Worm (Caenorhabditis elegans) whole organism, young adult: ENCODE results near the gene aak-2.
"Not testable (repeated sequence)": the region's sequence is repeated elsewhere in the genome, so short reads cannot be mapped to it uniquely, and the experiment has no call there.

Experiments
- B0336.3 ChIP-seq: fragments of 200-800 bp; sonication (Bioruptor generic); IDR thresholded peaks from 2 replicates; pipeline ENCODE4 v1.3.6; 2022; ENCODE audit warnings: missing genetic modification characterization, missing compliant biosample characterization
- C17E4.6 ChIP-seq: fragments of 200-800 bp; sonication (Bioruptor generic); IDR thresholded peaks from 2 replicates; pipeline ENCODE4 v1.3.6; 2022; ENCODE audit warnings: missing genetic modification reagents, missing genetic modification characterization, missing compliant biosample characterization
- D2030.7 ChIP-seq: fragments of 200-800 bp; sonication (Bioruptor generic); IDR thresholded peaks from 2 replicates; pipeline ENCODE4 v1.3.6; 2022; ENCODE audit warnings: missing genetic modification reagents, missing genetic modification characterization, missing compliant biosample characterization
- F23B12.7 ChIP-seq: sonication (generic microtip); optimal IDR thresholded peaks from 2 replicates; lab custom pipeline; 2017; ENCODE audit warnings: missing genetic modification characterization, mild to moderate bottlenecking, missing compliant biosample characterization, antibody characterized with exemption, moderate library complexity; ENCODE audit not compliant: insufficient read depth
- F33H1.4 ChIP-seq: fragments of 200-800 bp; sonication (Bioruptor generic); IDR thresholded peaks from 2 replicates; pipeline ENCODE4 v1.3.6; 2022; ENCODE audit warnings: missing genetic modification reagents, missing genetic modification characterization, missing compliant biosample characterization
- athp-1 ChIP-seq: sonication (generic microtip); optimal IDR thresholded peaks from 2 replicates; lab custom pipeline; 2017; ENCODE audit warnings: mild to moderate bottlenecking, missing genetic modification characterization, missing compliant biosample characterization
- attf-3 ChIP-seq: fragments of 200-800 bp; sonication (Bioruptor generic); conservative IDR thresholded peaks from 2 replicates; pipeline ENCODE4 v1.3.6; 2022; ENCODE audit warnings: missing genetic modification reagents, missing genetic modification characterization, missing compliant biosample characterization
- attf-5 ChIP-seq: fragments of 200-800 bp; sonication (Bioruptor generic); optimal IDR thresholded peaks from 2 replicates; lab custom pipeline; 2018; ENCODE audit warnings: mild to moderate bottlenecking, missing genetic modification characterization, missing compliant biosample characterization
- attf-6 ChIP-seq: fragments of 200-800 bp; sonication (Bioruptor generic); IDR thresholded peaks from 2 replicates; pipeline ENCODE4 v1.3.6; 2022; ENCODE audit warnings: missing genetic modification reagents, missing genetic modification characterization, missing compliant biosample characterization
- bed-2 ChIP-seq: fragments of 200-800 bp; sonication (Bioruptor generic); IDR thresholded peaks from 2 replicates; pipeline ENCODE4 v1.3.6; 2022; ENCODE audit warnings: missing genetic modification reagents, missing genetic modification characterization, missing compliant biosample characterization
- ccch-3 ChIP-seq: fragments of 200-800 bp; sonication (Bioruptor generic); optimal IDR thresholded peaks from 2 replicates; lab custom pipeline; 2018; ENCODE audit warnings: mild to moderate bottlenecking, missing genetic modification characterization, missing compliant biosample characterization
- ceh-27 ChIP-seq: fragments of 200-800 bp; sonication (Bioruptor generic); optimal IDR thresholded peaks from 2 replicates; lab custom pipeline; 2018; ENCODE audit warnings: mild to moderate bottlenecking, missing genetic modification characterization, moderate library complexity, missing compliant biosample characterization
- ceh-58 ChIP-seq: fragments of 200-800 bp; sonication (Bioruptor generic); IDR thresholded peaks from 2 replicates; pipeline ENCODE4 v1.3.6; 2022; ENCODE audit warnings: missing genetic modification characterization, missing compliant biosample characterization
- ceh-79 ChIP-seq: sonication (generic microtip); optimal IDR thresholded peaks from 2 replicates; lab custom pipeline; 2017; ENCODE audit warnings: mild to moderate bottlenecking, missing genetic modification characterization, missing compliant biosample characterization
- chd-7 ChIP-seq: sonication (generic microtip); optimal IDR thresholded peaks from 2 replicates; lab custom pipeline; 2016; ENCODE audit warnings: mild to moderate bottlenecking, missing genetic modification characterization, moderate library complexity, missing compliant biosample characterization
- dpff-1 ChIP-seq: sonication (generic microtip); optimal IDR thresholded peaks from 2 replicates; lab custom pipeline; 2017; ENCODE audit warnings: mild to moderate bottlenecking, missing genetic modification characterization, missing compliant biosample characterization
- dpl-1 ChIP-seq: fragments of 150-350 bp; optimal IDR thresholded peaks from 2 replicates; lab custom pipeline; 2014; ENCODE audit warnings: missing biosample characterization, missing genetic modification reagents, missing genetic modification characterization
- ekl-4 ChIP-seq: fragments of 200-800 bp; sonication (Bioruptor generic); IDR thresholded peaks from 2 replicates; pipeline ENCODE4 v1.3.6; 2022; ENCODE audit warnings: missing genetic modification reagents, missing genetic modification characterization, missing compliant biosample characterization
- ets-4 ChIP-seq: fragments of 200-800 bp; sonication (Bioruptor generic); optimal IDR thresholded peaks from 2 replicates; lab custom pipeline; 2018; ENCODE audit warnings: mild to moderate bottlenecking, missing genetic modification characterization, missing compliant biosample characterization
- hlh-12 ChIP-seq: sonication (generic microtip); optimal IDR thresholded peaks from 2 replicates; lab custom pipeline; 2016; ENCODE audit warnings: missing genetic modification characterization, missing compliant biosample characterization
- lag-1 ChIP-seq: fragments of 200-800 bp; sonication (Bioruptor generic); IDR thresholded peaks from 2 replicates; pipeline ENCODE4 v1.3.6; 2022; ENCODE audit warnings: missing genetic modification reagents, missing genetic modification characterization, missing compliant biosample characterization
- madf-3 ChIP-seq: fragments of 200-800 bp; sonication (Bioruptor generic); IDR thresholded peaks from 2 replicates; pipeline ENCODE4 v1.3.6; 2022; ENCODE audit warnings: missing genetic modification reagents, missing genetic modification characterization, missing compliant biosample characterization
- madf-8 ChIP-seq: fragments of 200-800 bp; sonication (Bioruptor generic); conservative IDR thresholded peaks from 2 replicates; pipeline ENCODE4 v1.3.6; 2022; ENCODE audit warnings: missing genetic modification reagents, missing genetic modification characterization, missing compliant biosample characterization
- mcd-1 ChIP-seq: fragments of 200-800 bp; sonication (Bioruptor generic); IDR thresholded peaks from 2 replicates; pipeline ENCODE4 v1.3.6; 2022; ENCODE audit warnings: missing genetic modification reagents, missing genetic modification characterization, missing compliant biosample characterization
- nfyb-1 ChIP-seq: fragments of 200-800 bp; sonication (Bioruptor generic); IDR thresholded peaks from 2 replicates; pipeline ENCODE4 v1.3.6; 2022; ENCODE audit warnings: missing genetic modification reagents, missing genetic modification characterization, missing compliant biosample characterization
- nhr-90 ChIP-seq: sonication (generic microtip); optimal IDR thresholded peaks from 2 replicates; lab custom pipeline; 2016; ENCODE audit warnings: missing genotype, mild to moderate bottlenecking, missing genetic modification characterization, missing compliant biosample characterization
- pha-4 ChIP-seq: fragments of 150-350 bp; sonication (generic microtip); optimal IDR thresholded peaks from 2 replicates; lab custom pipeline; 2014; ENCODE audit warnings: missing biosample characterization, missing genetic modification reagents, missing genetic modification characterization
- rpc-1 ChIP-seq, 2 experiments: fragments of 150-350 bp in 1 of 2; sonication (generic microtip) in 1 of 2; optimal IDR thresholded peaks; 2 replicates each; lab custom pipeline; 2014 to 2018; ENCODE audit warnings: missing biosample characterization in 1 of 2, missing genetic modification characterization in 1 of 2, missing genetic modification reagents in 1 of 2, missing genotype in 1 of 2
- snpc-1.1 ChIP-seq: sonication (generic microtip); optimal IDR thresholded peaks from 2 replicates; lab custom pipeline; 2017; ENCODE audit warnings: missing genetic modification characterization, mild to moderate bottlenecking, missing compliant biosample characterization, antibody characterized with exemption, moderate library complexity, missing genotype, missing genetic modification reagents; ENCODE audit not compliant: insufficient read depth
- snpc-3.4 ChIP-seq: sonication (generic microtip); optimal IDR thresholded peaks from 2 replicates; lab custom pipeline; 2017; ENCODE audit warnings: missing genetic modification characterization, mild to moderate bottlenecking, missing compliant biosample characterization, antibody characterized with exemption, moderate library complexity, missing genotype, missing genetic modification reagents
- snpc-4 ChIP-seq, 5 experiments: fragments of 150-350 bp in 1 of 5; sonication (generic microtip) in 4 of 5; optimal IDR thresholded peaks; 2 replicates each; lab custom pipeline; 2014 to 2018; ENCODE audit warnings: missing genetic modification characterization in 5 of 5, missing biosample characterization in 3 of 5, antibody characterized with exemption in 2 of 5, mild to moderate bottlenecking in 2 of 5, missing compliant biosample characterization in 2 of 5, missing genotype in 2 of 5, moderate library complexity in 2 of 5, missing genetic modification reagents in 1 of 5
- tbp1 ChIP-seq: fragments of 200-800 bp; sonication (Bioruptor generic); optimal IDR thresholded peaks from 2 replicates; lab custom pipeline; 2018; ENCODE audit warnings: mild to moderate bottlenecking, missing genetic modification characterization, missing compliant biosample characterization
- ztf-18 ChIP-seq: sonication (generic microtip); optimal IDR thresholded peaks from 2 replicates; lab custom pipeline; 2016; ENCODE audit warnings: missing genotype, mild to moderate bottlenecking, missing genetic modification characterization, missing compliant biosample characterization

aak-2 gene

ce11 chrX:16821533-16821932, 25.6 kb downstream of the aak-2 start:
- TF ChIP-seq athp-1 (no peak), ceh-58 (GFP tag; lab: Robert Waterston, UW) (no peak), nhr-90 (tag; lab: Kevin White, UChicago) (no peak), snpc-3.4 (tag; lab: Kevin White, UChicago) (no peak), ets-4 (GFP tag; lab: Kevin White, UChicago) (no peak), attf-3 (no peak), snpc-1.1 (no peak), chd-7 (no peak), pha-4 (tag; lab: Kevin White, UChicago) (no peak), hlh-12 (tag; lab: Kevin White, UChicago) (no peak), ceh-79 (tag; lab: Kevin White, UChicago) (no peak), snpc-4 (GFP tag; optimal IDR thresholded peaks at IDR 0.05; lab: Kevin White, UChicago) (no peak), snpc-4 (tag; optimal IDR thresholded peaks at IDR 0.05; lab: Kevin White, UChicago) (no peak), D2030.7 (GFP tag; lab: Robert Waterston, UW) (no peak)

DNA sequence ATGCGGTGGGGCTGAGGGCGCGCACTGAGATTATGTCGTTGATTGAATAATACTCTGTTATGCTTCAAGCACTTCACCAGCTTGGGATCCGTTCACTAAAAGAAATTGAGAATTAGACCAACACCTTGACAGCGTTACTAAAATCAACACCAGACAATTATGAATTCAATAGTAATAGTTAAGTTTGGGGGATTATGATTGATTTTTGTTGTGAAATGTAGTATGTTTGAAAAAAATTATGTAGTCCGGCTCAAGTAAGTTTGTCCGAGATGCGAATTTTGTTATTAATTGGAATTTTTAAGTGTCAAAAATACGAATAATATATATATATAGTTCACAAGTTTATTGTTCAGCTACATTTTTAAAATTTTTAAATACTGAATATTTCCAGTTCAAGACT, 29.5 kb downstream of the aak-2 start, which contains the start of gene sto-5:
Gene sto-5, minus strand, starts transcription at position 101 of the 400 bp plus-strand sequence.
- no peak for TF ChIP-seq mcd-1

- no peak for TF ChIP-seq F33H1.4 (GFP tag; lab: Robert Waterston, UW)
- no peak for TF ChIP-seq lag-1 (GFP tag; lab: Robert Waterston, UW)
- TF ChIP-seq madf-3 (GFP tag; lab: Robert Waterston, UW), result no peak
- no peak for TF ChIP-seq C17E4.6 (GFP tag; lab: Robert Waterston, UW)
- no peak for TF ChIP-seq ekl-4
- no peak for TF ChIP-seq ceh-27 (GFP tag; lab: Kevin White, UChicago)
- no peak for TF ChIP-seq rpc-1 (optimal IDR thresholded peaks at IDR 0.05; lab: Kevin White, UChicago)
- no peak for TF ChIP-seq rpc-1 (tag; optimal IDR thresholded peaks at IDR 0.05; lab: Kevin White, UChicago)
- no peak for TF ChIP-seq pha-4 (tag; lab: Kevin White, UChicago)
- no peak for TF ChIP-seq attf-5 (GFP tag; lab: Kevin White, UChicago)
- no peak for TF ChIP-seq ccch-3 (GFP tag; lab: Kevin White, UChicago)
- TF ChIP-seq athp-1, result no peak
- TF ChIP-seq B0336.3 (GFP tag; lab: Robert Waterston, UW), result no peak
- no peak for TF ChIP-seq dpff-1 (tag; lab: Kevin White, UChicago)
- TF ChIP-seq F23B12.7, result no peak
- TF ChIP-seq ztf-18 (tag; lab: Kevin White, UChicago), result no peak
These were observed 30.6 kb downstream of the aak-2 start for ce11 chrX:16826500-16826899.

DNA sequence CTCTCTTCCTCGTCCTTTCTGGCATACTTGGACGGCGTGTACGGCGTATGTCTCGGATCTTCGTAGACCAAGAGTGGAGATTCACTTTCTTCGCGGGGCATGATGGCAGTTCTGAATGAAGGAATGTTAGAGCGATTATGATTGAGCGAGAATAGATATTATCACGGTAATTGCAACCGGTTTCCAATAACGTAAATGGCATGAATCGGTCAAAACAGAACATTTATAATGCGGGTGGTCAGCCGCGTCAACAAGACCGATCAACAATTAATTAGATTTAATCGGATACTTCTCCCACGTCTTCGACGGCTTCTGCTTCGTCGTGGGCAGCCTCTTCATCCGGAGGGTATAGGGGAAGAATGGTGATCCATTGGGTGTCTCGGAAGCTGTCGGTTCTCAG, 38.8 kb downstream of the aak-2 start, which contains the start of gene F41G4.13:
Gene F41G4.13, minus strand, starts transcription at position 101 of the 400 bp plus-strand sequence.
- not testable (repeated sequence) for TF ChIP-seq F33H1.4 (GFP tag; lab: Robert Waterston, UW); bed-2; madf-8 (GFP tag; lab: Robert Waterston, UW)
- TF ChIP-seq, all 124 proteins: peak for 0; not testable (repeated sequence) for 124

ce11 chrX:16836304-16836703, 40.4 kb downstream of the aak-2 start, which contains the start of gene F41G4.7:
Gene F41G4.7 (minus strand): TSS chrX:16836404.
- TF ChIP-seq dpl-1 (GFP tag; lab: Kevin White, UChicago) (no peak), nfyb-1 (GFP tag; lab: Robert Waterston, UW) (no peak), attf-6 (no peak), snpc-4 (GFP tag; optimal IDR thresholded peaks at IDR 0.05; lab: Kevin White, UChicago) (no peak), snpc-4 (tag; optimal IDR thresholded peaks at IDR 0.05; lab: Kevin White, UChicago) (no peak), tbp1 (no peak)
- TF ChIP-seq, all 124 proteins: peak for 0
